Worm (Caenorhabditis elegans): Measurements from ENCODE around the gene gtap-2.

DNA sequence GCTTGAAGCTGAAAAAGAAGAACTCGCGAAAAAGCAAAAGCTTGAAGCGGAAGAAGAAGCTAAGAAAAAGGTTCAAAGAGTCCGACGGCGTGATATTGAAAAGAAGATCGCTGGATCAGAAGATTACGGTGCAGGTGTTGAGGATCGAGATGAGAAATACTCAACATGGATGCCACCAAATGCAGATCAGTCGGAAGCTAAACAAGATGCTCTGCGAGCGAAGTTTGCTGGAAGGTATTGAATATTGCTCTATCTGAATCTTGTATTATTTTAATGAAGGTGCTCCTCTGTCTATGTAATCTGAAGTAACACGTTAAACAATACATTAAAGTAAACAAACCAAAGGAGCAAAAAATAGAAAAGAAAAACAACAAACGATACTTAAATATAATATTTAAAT, 6.3 kb upstream of the gtap-2 start:
- TF ChIP-seq unc-62 (GFP tag; optimal IDR thresholded peaks at IDR 0.05) = no peak
- TF ChIP-seq mab-5 (tag; optimal IDR thresholded peaks at IDR 0.05) = no peak
- TF ChIP-seq snpc-4 (tag; optimal IDR thresholded peaks at IDR 0.05) = no peak
- TF ChIP-seq ZK546.5 (tag; optimal IDR thresholded peaks at IDR 0.05) = no peak
- TF ChIP-seq zag-1 (tag; optimal IDR thresholded peaks at IDR 0.05) = no peak
- TF ChIP-seq nhr-23 (tag; optimal IDR thresholded peaks at IDR 0.05) = no peak
- TF ChIP-seq lin-11 (tag; optimal IDR thresholded peaks at IDR 0.05) = no peak
- TF ChIP-seq blmp-1 (tag; optimal IDR thresholded peaks at IDR 0.05; ENCODE audit: insufficient read depth) = no peak
- no peak for TF ChIP-seq aly-2 (tag; optimal IDR thresholded peaks at IDR 0.05)
- TF ChIP-seq elt-3 (tag; optimal IDR thresholded peaks at IDR 0.05) = no peak
- TF ChIP-seq ztf-11 (tag; optimal IDR thresholded peaks at IDR 0.05) = no peak

Data from whole organism, L2 larva.